Fruit fly (Drosophila melanogaster): Measurements from ENCODE around the gene CG10237.

Gene CG10237

dm6 chr2L:19397617-19398316 is 44.8 kb downstream of the CG10237 start (continued):
- TF ChIP-seq nom (GFP tag; optimal IDR thresholded peaks at IDR 0.05) (no peak), pita (GFP tag; optimal IDR thresholded peaks at IDR 0.05) (no peak), Oaz (GFP tag; IDR thresholded peaks at IDR 0.05) (no peak), Elba2 (GFP tag; optimal IDR thresholded peaks at IDR 0.05) (no peak), CG6689 (GFP tag; IDR thresholded peaks at IDR 0.05) (no peak), Dad (GFP tag; optimal IDR thresholded peaks at IDR 0.05) (no peak), Antp (GFP tag; optimal IDR thresholded peaks at IDR 0.05) (no peak), CG18599 (GFP tag; optimal IDR thresholded peaks at IDR 0.05) (peak; percentile 59), aop (GFP tag; IDR thresholded peaks at IDR 0.05) (no peak), jumu (GFP tag; optimal IDR thresholded peaks at IDR 0.05) (no peak), toy (GFP tag; IDR thresholded peaks at IDR 0.05) (no peak), HHEX (GFP tag; optimal IDR thresholded peaks at IDR 0.05) (no peak), HLH4C (GFP tag; IDR thresholded peaks at IDR 0.05; ENCODE audit: partially characterized antibody) (no peak), CG6791 (GFP tag; IDR thresholded peaks at IDR 0.05; ENCODE audit: partially characterized antibody) (no peak), hth (optimal IDR thresholded peaks at IDR 0.05) (no peak), CG6854 (GFP tag; optimal IDR thresholded peaks at IDR 0.05) (no peak), corto (GFP tag; optimal IDR thresholded peaks at IDR 0.05) (no peak), Gsc (GFP tag; IDR thresholded peaks at IDR 0.05) (no peak), PHDP (tag; optimal IDR thresholded peaks at IDR 0.05) (peak; percentile 13), dmrt99B (tag; optimal IDR thresholded peaks at IDR 0.05) (peak; percentile 52), CG13287 (GFP tag; IDR thresholded peaks at IDR 0.05; ENCODE audit: partially characterized antibody) (no peak), Atf-2 (GFP tag; optimal IDR thresholded peaks at IDR 0.05) (no peak), CG16815 (GFP tag; optimal IDR thresholded peaks at IDR 0.05) (no peak), nerfin-1 (tag; optimal IDR thresholded peaks at IDR 0.05) (no peak), CG10274 (GFP tag; optimal IDR thresholded peaks at IDR 0.05) (no peak), CG33557 (GFP tag; optimal IDR thresholded peaks at IDR 0.05) (no peak), gem (tag; optimal IDR thresholded peaks at IDR 0.05) (peak; percentile 53), CG17385 (GFP tag; optimal IDR thresholded peaks at IDR 0.05) (no peak), CG4404 (GFP tag; IDR thresholded peaks at IDR 0.05) (no peak), Hsf (GFP tag; optimal IDR thresholded peaks at IDR 0.05) (no peak), sisA (GFP tag; IDR thresholded peaks at IDR 0.05) (no peak; the same call in 1 of the 2 replicates), CG17568 (GFP tag; optimal IDR thresholded peaks at IDR 0.05) (no peak), Dip3 (GFP tag; optimal IDR thresholded peaks at IDR 0.05) (no peak), br (optimal IDR thresholded peaks at IDR 0.05) (no peak), sc (optimal IDR thresholded peaks at IDR 0.05) (no peak), sc (GFP tag; optimal IDR thresholded peaks at IDR 0.05) (no peak), CG9437 (GFP tag; optimal IDR thresholded peaks at IDR 0.05) (no peak), mam (GFP tag; optimal IDR thresholded peaks at IDR 0.05) (peak; percentile 46), CG8478 (optimal IDR thresholded peaks at IDR 0.05) (no peak), CG11456 (GFP tag; IDR thresholded peaks at IDR 0.05) (no peak), phol (tag; optimal IDR thresholded peaks at IDR 0.05) (peak; percentile 29), Optix (GFP tag; IDR thresholded peaks at IDR 0.05) (no peak), CG32767 (GFP tag; IDR thresholded peaks at IDR 0.05) (no peak), al (GFP tag; IDR thresholded peaks at IDR 0.05) (no peak), gce (GFP tag; IDR thresholded peaks at IDR 0.05) (no peak), CG14014 (GFP tag; IDR thresholded peaks at IDR 0.05) (no peak), gcm (GFP tag; optimal IDR thresholded peaks at IDR 0.05) (no peak), CG31365 (tag; optimal IDR thresholded peaks at IDR 0.05) (no peak), Doc3 (GFP tag; IDR thresholded peaks at IDR 0.05; ENCODE audit: partially characterized antibody) (no peak), odd (GFP tag; optimal IDR thresholded peaks at IDR 0.05) (no peak), CG8944 (GFP tag; optimal IDR thresholded peaks at IDR 0.05) (no peak), Nf-YC (tag; optimal IDR thresholded peaks at IDR 0.05) (no peak)
